Worm (Caenorhabditis elegans) whole organism, midembryonic: Measurements from ENCODE around the gene clec-176.

Experiments
- tab-1 ChIP-seq: fragments of 200-800 bp; sonication (Bioruptor generic); IDR thresholded peaks from 2 replicates; pipeline ENCODE4 v1.3.6; 2022; ENCODE audit warnings: missing genetic modification characterization, missing compliant biosample characterization
- ztf-23 ChIP-seq: fragments of 200-800 bp; sonication (Bioruptor generic); IDR thresholded peaks from 2 replicates; pipeline ENCODE4 v1.3.6; 2022; ENCODE audit warnings: missing genetic modification reagents, missing genetic modification characterization, missing compliant biosample characterization

DNA sequence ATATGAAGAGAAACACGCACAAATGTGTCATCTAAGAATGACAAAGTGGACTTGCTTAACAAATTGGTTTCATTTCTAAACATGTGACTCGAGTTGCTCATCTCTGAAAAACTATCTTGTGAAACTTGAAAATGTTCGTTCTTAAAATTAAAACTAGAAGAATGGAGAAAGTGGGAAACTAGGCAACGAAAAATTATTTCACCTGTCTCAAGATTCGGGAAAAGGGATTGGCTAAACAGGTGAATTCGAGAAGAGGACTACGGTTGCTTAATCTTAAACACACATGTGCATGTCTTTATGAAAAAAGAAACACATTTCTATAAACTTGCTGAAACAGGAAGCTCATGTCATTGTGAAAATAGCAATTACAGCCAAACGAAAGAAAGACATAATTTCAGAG lies 2.8 kb upstream of the clec-176 start, which contains the start of gene srz-24:
- no peak for TF ChIP-seq tab-1 (GFP tag; lab: Robert Waterston, UW)
- TF ChIP-seq ztf-23 = no peak
